Worm (Caenorhabditis elegans): ENCODE data around the gene fut-5.

The fut-5 gene

DNA sequence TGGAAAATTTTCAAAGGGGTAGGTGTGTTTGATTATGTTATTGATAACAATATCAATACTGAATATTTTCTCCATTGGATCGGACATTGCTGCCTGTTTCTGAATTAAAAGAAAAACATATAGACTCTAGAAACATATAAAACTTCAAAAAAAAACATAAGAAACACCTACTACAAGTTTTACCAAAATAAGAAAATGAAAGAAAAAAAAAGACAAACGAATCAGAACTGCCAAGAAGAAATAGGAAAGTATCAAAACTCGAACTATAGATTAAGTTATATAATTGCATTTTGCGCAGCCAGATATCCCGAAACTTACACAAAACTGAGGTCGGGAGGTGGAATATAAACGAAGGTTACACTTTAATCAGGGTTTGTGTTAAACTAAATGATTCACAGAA, 2.1 kb downstream of the fut-5 start, which contains the start of gene T05A7.11:
Gene T05A7.11, minus strand, starts transcription at position 101 of the 400 bp plus-strand sequence.
- TF ChIP-seq pha-2 (tag; optimal IDR thresholded peaks at IDR 0.05) (no peak), ceh-34 (tag; optimal IDR thresholded peaks at IDR 0.05) (no peak), hlh-30 (tag; optimal IDR thresholded peaks at IDR 0.05; ENCODE audit: insufficient read depth) (no peak), tbx-7 (tag; optimal IDR thresholded peaks at IDR 0.05) (no peak)

- TF ChIP-seq pax-1 (tag; optimal IDR thresholded peaks at IDR 0.05) = no peak
- TF ChIP-seq syd-9 (tag; optimal IDR thresholded peaks at IDR 0.05) = no peak
- TF ChIP-seq nfya-1 (tag; optimal IDR thresholded peaks at IDR 0.05) = no peak
- no peak for TF ChIP-seq nhr-11 (tag; optimal IDR thresholded peaks at IDR 0.05)
- TF ChIP-seq unc-42 (tag; optimal IDR thresholded peaks at IDR 0.05) = no peak
- TF ChIP-seq tbx-2 (tag; optimal IDR thresholded peaks at IDR 0.05) = no peak
- no peak for TF ChIP-seq pat-9 (tag; optimal IDR thresholded peaks at IDR 0.05)
- TF ChIP-seq nhr-232 (tag; optimal IDR thresholded peaks at IDR 0.05) = no peak
- TF ChIP-seq elt-4 (tag; optimal IDR thresholded peaks at IDR 0.05) = no peak
- no peak for TF ChIP-seq ttx-3 (tag; optimal IDR thresholded peaks at IDR 0.05)
- no peak for TF ChIP-seq ahr-1 (tag; optimal IDR thresholded peaks at IDR 0.05)
- no peak for TF ChIP-seq tbx-7 (tag; optimal IDR thresholded peaks at IDR 0.05)
- no peak for TF ChIP-seq ztf-16 (tag; optimal IDR thresholded peaks at IDR 0.05)
- TF ChIP-seq dve-1 (tag; optimal IDR thresholded peaks at IDR 0.05) = no peak
- no peak for TF ChIP-seq sox-2 (GFP tag; IDR thresholded peaks at IDR 0.05)
- no peak for TF ChIP-seq unc-86 (tag; optimal IDR thresholded peaks at IDR 0.05)
- TF ChIP-seq ceh-2 (tag; optimal IDR thresholded peaks at IDR 0.05) = no peak
- TF ChIP-seq npax-4 (tag; optimal IDR thresholded peaks at IDR 0.05) = no peak
- no peak for TF ChIP-seq dmd-4 (tag; optimal IDR thresholded peaks at IDR 0.05; ENCODE audit: borderline replicate concordance)
Measured at ce11 chrII:4663186-4663585, 4.3 kb downstream of the fut-5 start, which contains the start of gene T05A7.12. Gene T05A7.12, minus strand, starts transcription at chrII:4663286.

ce11 chrII:4661278-4661677, 6.2 kb downstream of the fut-5 start, which contains the start of gene T05A7.13:
Gene T05A7.13, minus strand, starts transcription at chrII:4661378.
- no peak for TF ChIP-seq dmd-4 (tag; optimal IDR thresholded peaks at IDR 0.05; ENCODE audit: borderline replicate concordance)
- TF ChIP-seq fax-1 (tag; optimal IDR thresholded peaks at IDR 0.05) = no peak
- no peak for TF ChIP-seq ceh-48 (tag; optimal IDR thresholded peaks at IDR 0.05)
- no peak for TF ChIP-seq ceh-22 (tag; optimal IDR thresholded peaks at IDR 0.05)
- TF ChIP-seq K09A11.1 (tag; optimal IDR thresholded peaks at IDR 0.05; ENCODE audit: insufficient read depth) = no peak
- TF ChIP-seq nhr-11 (tag; optimal IDR thresholded peaks at IDR 0.05) = no peak
- no peak for TF ChIP-seq tbx-2 (tag; optimal IDR thresholded peaks at IDR 0.05)
- TF ChIP-seq nhr-232 (tag; optimal IDR thresholded peaks at IDR 0.05) = no peak
- no peak for TF ChIP-seq C08G9.2 (tag; optimal IDR thresholded peaks at IDR 0.05)
- TF ChIP-seq pha-4 (tag; optimal IDR thresholded peaks at IDR 0.05) = no peak
- no peak for TF ChIP-seq madf-2 (tag; optimal IDR thresholded peaks at IDR 0.05)
- TF ChIP-seq ceh-18 (tag; optimal IDR thresholded peaks at IDR 0.05) = no peak
- TF ChIP-seq unc-3 (GFP tag; conservative IDR thresholded peaks at IDR 0.05) = no peak
- no peak for TF ChIP-seq unc-3 (tag; optimal IDR thresholded peaks at IDR 0.05)
- TF ChIP-seq unc-55 (GFP tag; optimal IDR thresholded peaks at IDR 0.05) = no peak
- TF ChIP-seq ztf-16 (tag; optimal IDR thresholded peaks at IDR 0.05) = no peak
- no peak for TF ChIP-seq sox-2 (GFP tag; IDR thresholded peaks at IDR 0.05)
- no peak for TF ChIP-seq ama-1 (optimal IDR thresholded peaks at IDR 0.05)

DNA sequence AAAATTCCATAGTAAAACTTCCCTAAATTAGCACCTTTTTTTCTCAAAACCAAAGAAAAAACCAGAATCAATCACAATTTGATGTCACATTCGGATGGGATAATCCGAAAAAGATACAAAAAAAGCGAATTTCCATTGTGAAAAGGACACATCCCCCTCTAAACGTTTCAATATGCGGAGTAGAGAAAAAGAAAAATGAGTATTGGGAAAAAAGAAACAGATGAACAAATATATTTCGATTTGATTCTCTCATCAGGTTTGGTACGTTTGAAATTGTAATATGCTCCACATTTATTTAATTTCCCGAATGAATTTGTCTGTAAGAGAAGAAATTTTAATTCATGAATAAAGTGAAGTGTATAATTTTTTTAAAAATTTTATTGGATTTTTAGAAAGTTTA, 9.2 kb downstream of the fut-5 start:
- TF ChIP-seq ceh-31 (tag; optimal IDR thresholded peaks at IDR 0.05) = no peak
- TF ChIP-seq ahr-1 (tag; optimal IDR thresholded peaks at IDR 0.05) = no peak
- TF ChIP-seq tbx-2 (tag; optimal IDR thresholded peaks at IDR 0.05) = no peak
- no peak for TF ChIP-seq pha-4 (tag; optimal IDR thresholded peaks at IDR 0.05)
- TF ChIP-seq dmd-4 (tag; optimal IDR thresholded peaks at IDR 0.05; ENCODE audit: borderline replicate concordance) = no peak
- TF ChIP-seq ztf-16 (tag; optimal IDR thresholded peaks at IDR 0.05) = no peak

- TF ChIP-seq pha-2 (tag; optimal IDR thresholded peaks at IDR 0.05) (no peak), ztf-16 (tag; optimal IDR thresholded peaks at IDR 0.05) (no peak), eyg-1 (tag; optimal IDR thresholded peaks at IDR 0.05) (no peak), pag-3 (tag; optimal IDR thresholded peaks at IDR 0.05; ENCODE audit: borderline replicate concordance) (no peak), madf-2 (tag; optimal IDR thresholded peaks at IDR 0.05) (no peak), unc-42 (tag; optimal IDR thresholded peaks at IDR 0.05) (no peak), pros-1 (tag; optimal IDR thresholded peaks at IDR 0.05) (no peak), fax-1 (tag; optimal IDR thresholded peaks at IDR 0.05) (no peak), hlh-6 (tag; optimal IDR thresholded peaks at IDR 0.05) (no peak), lim-6 (tag; optimal IDR thresholded peaks at IDR 0.05) (no peak), ttx-3 (tag; optimal IDR thresholded peaks at IDR 0.05) (no peak), K09A11.1 (tag; optimal IDR thresholded peaks at IDR 0.05; ENCODE audit: insufficient read depth) (no peak), nhr-11 (tag; optimal IDR thresholded peaks at IDR 0.05) (no peak), hlh-15 (tag; optimal IDR thresholded peaks at IDR 0.05) (no peak), pax-1 (tag; optimal IDR thresholded peaks at IDR 0.05) (no peak), ceh-14 (tag; optimal IDR thresholded peaks at IDR 0.05) (no peak)
Measured at ce11 chrII:4657370-4657769, 10.1 kb downstream of the fut-5 start.

Data from whole organism, late embryonic.